Fruit fly (Drosophila melanogaster) whole organism, embryonic: ENCODE measurements around the gene TwdlQ.

Source experiments
- Adf1 ChIP-seq: fragments of 200-800 bp; sonication (Bioruptor generic); IDR thresholded peaks from 2 replicates; pipeline ENCODE4 v1.3.6; 2022; ENCODE audit warnings: missing biosample characterization, missing genetic modification characterization
- Awh ChIP-seq: fragments of 200-800 bp; sonication (Bioruptor generic); IDR thresholded peaks from 2 replicates; pipeline ENCODE4, ENCODE4 v1.3.6; 2022; ENCODE audit warnings: missing biosample characterization, missing genetic modification characterization
- CG10543 ChIP-seq: fragments of 200-800 bp; sonication (Bioruptor generic); optimal IDR thresholded peaks from 3 replicates; lab custom pipeline; 2017; ENCODE audit warnings: missing biosample characterization, mild to moderate bottlenecking, missing genetic modification characterization, moderate library complexity
- CG10654 ChIP-seq: fragments of 200-800 bp; sonication (Bioruptor generic); optimal IDR thresholded peaks from 2 replicates; lab custom pipeline; 2016; ENCODE audit warnings: missing biosample characterization, missing genetic modification characterization
- CG12219 ChIP-seq: fragments of 200-800 bp; sonication (Bioruptor generic); optimal IDR thresholded peaks from 3 replicates; lab custom pipeline; 2018; ENCODE audit warnings: missing biosample characterization, mild to moderate bottlenecking, missing genetic modification characterization
- CG13624 ChIP-seq: fragments of 200-800 bp; sonication (Bioruptor generic); optimal IDR thresholded peaks from 2 replicates; lab custom pipeline; 2016; ENCODE audit warnings: missing biosample characterization, missing genetic modification characterization
- CG14050 ChIP-seq: fragments of 200-800 bp; sonication (Bioruptor generic); IDR thresholded peaks from 3 replicates; pipeline ENCODE4 v1.3.6; 2022; ENCODE audit warnings: missing biosample characterization, missing genetic modification characterization
- CG16863 ChIP-seq: fragments of 200-800 bp; sonication (Bioruptor generic); optimal IDR thresholded peaks from 3 replicates; lab custom pipeline; 2016; ENCODE audit warnings: missing biosample characterization, missing genetic modification characterization
- CG17359 ChIP-seq: fragments of 200-800 bp; sonication (Bioruptor generic); optimal IDR thresholded peaks from 3 replicates; lab custom pipeline; 2018; ENCODE audit warnings: missing biosample characterization, mild to moderate bottlenecking, missing genetic modification characterization, moderate library complexity
- CG17829 ChIP-seq: fragments of 200-800 bp; optimal IDR thresholded peaks from 2 replicates; lab custom pipeline; 2019; ENCODE audit warnings: missing biosample characterization, mild to moderate bottlenecking, missing genetic modification characterization, moderate library complexity
- CG1832 ChIP-seq: fragments of 200-800 bp; sonication (Bioruptor generic); optimal IDR thresholded peaks from 2 replicates; lab custom pipeline; 2017; ENCODE audit warnings: missing biosample characterization, mild to moderate bottlenecking, missing genetic modification characterization, inconsistent platforms
- CG2129 ChIP-seq: fragments of 200-800 bp; sonication (Bioruptor generic); IDR thresholded peaks from 2 replicates; pipeline ENCODE4 v1.3.6; 2022; ENCODE audit warnings: missing biosample characterization, missing genetic modification characterization; ENCODE audit not compliant: partially characterized antibody
- CG3163 ChIP-seq: fragments of 200-800 bp; sonication (Bioruptor generic); optimal IDR thresholded peaks from 3 replicates; lab custom pipeline; 2016; ENCODE audit warnings: missing biosample characterization, missing genetic modification characterization
- CG3847 ChIP-seq: fragments of 200-800 bp; sonication (Bioruptor generic); IDR thresholded peaks from 2 replicates; pipeline ENCODE4 v1.3.6; 2022; ENCODE audit warnings: missing biosample characterization, missing genetic modification characterization
- CG4328 ChIP-seq: fragments of 200-800 bp; sonication (Bioruptor generic); optimal IDR thresholded peaks from 3 replicates; lab custom pipeline; 2017; ENCODE audit warnings: missing biosample characterization, missing genetic modification reagents, missing genetic modification characterization
- CG7987 ChIP-seq: fragments of 200-800 bp; sonication (Bioruptor generic); optimal IDR thresholded peaks from 2 replicates; lab custom pipeline; 2018; ENCODE audit warnings: missing biosample characterization, mild to moderate bottlenecking, missing genetic modification characterization, moderate library complexity
- CG8765 ChIP-seq: fragments of 200-800 bp; sonication (Bioruptor generic); IDR thresholded peaks from 2 replicates; pipeline ENCODE4 v1.3.6; 2022; ENCODE audit warnings: missing biosample characterization, missing genetic modification characterization
- Deaf1 ChIP-seq: fragments of 200-800 bp; optimal IDR thresholded peaks from 3 replicates; lab custom pipeline; 2019; ENCODE audit warnings: missing biosample characterization, mild to moderate bottlenecking, missing genetic modification characterization, moderate library complexity
- Dp ChIP-seq: fragments of 200-800 bp; sonication (Bioruptor generic); optimal IDR thresholded peaks from 2 replicates; lab custom pipeline; 2018; ENCODE audit warnings: missing biosample characterization, mild to moderate bottlenecking, missing genetic modification characterization, moderate library complexity
- Ets97D ChIP-seq: fragments of 200-800 bp; sonication (Bioruptor generic); optimal IDR thresholded peaks from 3 replicates; lab custom pipeline; 2016; ENCODE audit warnings: missing biosample characterization, missing genetic modification characterization
- Gsc ChIP-seq: fragments of 200-800 bp; sonication (Bioruptor generic); IDR thresholded peaks from 2 replicates; pipeline ENCODE4 v1.3.6; 2022; ENCODE audit warnings: missing biosample characterization, missing genetic modification characterization
- HmgD ChIP-seq: fragments of 200-800 bp; sonication (Bioruptor generic); optimal IDR thresholded peaks from 3 replicates; lab custom pipeline; 2016; ENCODE audit warnings: missing biosample characterization, missing genetic modification characterization
- Hr3 ChIP-seq: fragments of 200-800 bp; sonication (Bioruptor generic); optimal IDR thresholded peaks from 3 replicates; lab custom pipeline; 2016; ENCODE audit warnings: missing biosample characterization, missing genetic modification characterization
- MBD-R2 ChIP-seq: fragments of 200-800 bp; sonication (Bioruptor generic); IDR thresholded peaks from 2 replicates; pipeline ENCODE4 v1.3.6; 2022; ENCODE audit warnings: missing biosample characterization, missing genetic modification characterization
- Med ChIP-seq: fragments of 200-800 bp; sonication (Bioruptor generic); peaks from one replicate; lab custom pipeline; 2016; ENCODE audit warnings: missing biosample characterization, missing genetic modification characterization, mild to moderate bottlenecking, inconsistent platforms, moderate library complexity
- NK7.1 ChIP-seq: fragments of 200-800 bp; sonication (Bioruptor generic); optimal IDR thresholded peaks from 3 replicates; lab custom pipeline; 2016; ENCODE audit warnings: missing biosample characterization, missing genetic modification characterization
- Optix ChIP-seq: fragments of 200-800 bp; sonication (Bioruptor generic); IDR thresholded peaks from 3 replicates; pipeline ENCODE4 v1.3.6; 2022; ENCODE audit warnings: missing biosample characterization, missing genetic modification characterization
- Rfx ChIP-seq: fragments of 200-800 bp; sonication (Bioruptor generic); IDR thresholded peaks from 2 replicates; pipeline ENCODE4 v1.3.6; 2022; ENCODE audit warnings: missing biosample characterization, missing genetic modification characterization
- Spps ChIP-seq: fragments of 200-800 bp; sonication (Bioruptor generic); optimal IDR thresholded peaks from 2 replicates; lab custom pipeline; 2018; ENCODE audit warnings: missing biosample characterization, mild to moderate bottlenecking, missing genetic modification characterization
- TFAM ChIP-seq: fragments of 200-800 bp; sonication (Bioruptor generic); optimal IDR thresholded peaks from 2 replicates; lab custom pipeline; 2017; ENCODE audit warnings: missing biosample characterization, missing genetic modification characterization, inconsistent platforms
- Vsx1 ChIP-seq: fragments of 200-800 bp; sonication (Bioruptor generic); optimal IDR thresholded peaks from 2 replicates; lab custom pipeline; 2017; ENCODE audit warnings: missing biosample characterization, mild to moderate bottlenecking, missing genetic modification characterization, missing genetic modification reagents
- ab ChIP-seq: fragments of 200-800 bp; sonication (Bioruptor generic); optimal IDR thresholded peaks from 2 replicates; lab custom pipeline; 2016; ENCODE audit warnings: missing biosample characterization, missing genetic modification characterization
- bab2 ChIP-seq: fragments of 200-800 bp; sonication (Bioruptor generic); optimal IDR thresholded peaks from 2 replicates; lab custom pipeline; 2016; ENCODE audit warnings: missing biosample characterization, missing genetic modification characterization
- cg ChIP-seq: fragments of 200-800 bp; sonication (Bioruptor generic); optimal IDR thresholded peaks from 3 replicates; lab custom pipeline; 2019; ENCODE audit warnings: missing biosample characterization, mild to moderate bottlenecking, missing genetic modification characterization, moderate library complexity
- crc ChIP-seq: fragments of 200-800 bp; sonication (Bioruptor generic); optimal IDR thresholded peaks from 2 replicates; lab custom pipeline; 2016; ENCODE audit warnings: missing biosample characterization, missing genetic modification characterization
- crol ChIP-seq: fragments of 200-800 bp; sonication (Bioruptor generic); IDR thresholded peaks from 2 replicates; pipeline ENCODE4 v1.3.6; 2022; ENCODE audit warnings: missing biosample characterization, missing genetic modification characterization
- da ChIP-seq: fragments of 200-800 bp; sonication (Bioruptor generic); optimal IDR thresholded peaks from 2 replicates; lab custom pipeline; 2016; ENCODE audit warnings: missing biosample characterization, missing genetic modification characterization
- disco-r ChIP-seq: fragments of 200-800 bp; sonication (Bioruptor generic); optimal IDR thresholded peaks from 2 replicates; lab custom pipeline; 2016; ENCODE audit warnings: missing biosample characterization, missing genetic modification characterization
- emc ChIP-seq: fragments of 200-800 bp; sonication (Bioruptor generic); optimal IDR thresholded peaks from 2 replicates; lab custom pipeline; 2016; ENCODE audit warnings: missing biosample characterization, missing genetic modification characterization
- fd102C ChIP-seq: fragments of 200-800 bp; sonication (Bioruptor generic); optimal IDR thresholded peaks from 2 replicates; lab custom pipeline; 2018; ENCODE audit warnings: missing biosample characterization, mild to moderate bottlenecking, missing genetic modification characterization, moderate library complexity
- gcm2 ChIP-seq: fragments of 200-800 bp; sonication (Bioruptor generic); optimal IDR thresholded peaks from 2 replicates; lab custom pipeline; 2016; ENCODE audit warnings: missing biosample characterization, missing genetic modification characterization
- gro ChIP-seq: fragments of 200-800 bp; sonication (Bioruptor generic); optimal IDR thresholded peaks from 2 replicates; lab custom pipeline; 2016; ENCODE audit warnings: missing biosample characterization, missing genetic modification characterization
- jigr1 ChIP-seq: fragments of 200-800 bp; sonication (Bioruptor generic); IDR thresholded peaks from 3 replicates; pipeline ENCODE4 v1.3.6; 2022; ENCODE audit warnings: missing biosample characterization, missing genetic modification characterization
- lbe ChIP-seq: fragments of 200-800 bp; sonication (Bioruptor generic); optimal IDR thresholded peaks from 2 replicates; lab custom pipeline; 2016; ENCODE audit warnings: missing biosample characterization, mild to moderate bottlenecking, missing genetic modification characterization
- lmd ChIP-seq: fragments of 200-800 bp; sonication (Bioruptor generic); IDR thresholded peaks from 2 replicates; pipeline ENCODE4 v1.3.6; 2022; ENCODE audit warnings: missing biosample characterization, missing genetic modification characterization
- mam ChIP-seq: fragments of 200-800 bp; sonication (Bioruptor generic); optimal IDR thresholded peaks from 3 replicates; lab custom pipeline; 2016; ENCODE audit warnings: missing biosample characterization, missing genetic modification characterization
- mld ChIP-seq: fragments of 200-800 bp; sonication (Bioruptor generic); IDR thresholded peaks from 3 replicates; pipeline ENCODE4 v1.3.6; 2022; ENCODE audit warnings: missing biosample characterization, missing genetic modification characterization; ENCODE audit not compliant: partially characterized antibody
- pfk ChIP-seq: fragments of 200-800 bp; sonication (Bioruptor generic); optimal IDR thresholded peaks from 2 replicates; lab custom pipeline; 2018; ENCODE audit warnings: missing biosample characterization, mild to moderate bottlenecking, missing genetic modification characterization, moderate library complexity
- pita ChIP-seq: fragments of 200-800 bp; sonication (Bioruptor generic); optimal IDR thresholded peaks from 2 replicates; lab custom pipeline; 2017; ENCODE audit warnings: missing biosample characterization, mild to moderate bottlenecking, missing genetic modification characterization
- pzg ChIP-seq: fragments of 200-800 bp; sonication (Bioruptor generic); optimal IDR thresholded peaks from 3 replicates; lab custom pipeline; 2018; ENCODE audit warnings: missing biosample characterization, mild to moderate bottlenecking, missing genetic modification characterization, moderate library complexity
- slp2 ChIP-seq: fragments of 200-800 bp; sonication (Bioruptor generic); optimal IDR thresholded peaks from 2 replicates; lab custom pipeline; 2016; ENCODE audit warnings: missing biosample characterization, missing genetic modification characterization
- stc ChIP-seq: fragments of 200-800 bp; sonication (Bioruptor generic); IDR thresholded peaks from 2 replicates; pipeline ENCODE4 v1.3.6; 2022; ENCODE audit warnings: missing biosample characterization, missing genetic modification characterization

TwdlQ gene

dm6 chr3R:26717864-26718263, 24.5 kb upstream of the TwdlQ start, which contains the start of gene Yif1 (continued):
- no peak for TF ChIP-seq crc
- no peak for TF ChIP-seq Ets97D
- peak; percentile 2 for TF ChIP-seq pzg (GFP tag; lab: Kevin White, UChicago)
- no peak for TF ChIP-seq CG7987 (GFP tag; lab: Kevin White, UChicago)
- no peak for TF ChIP-seq CG16863 (GFP tag; lab: Kevin White, UChicago)
- TF ChIP-seq CG17359, result no peak
- no peak for TF ChIP-seq Adf1 (GFP tag; lab: Robert Waterston, UW)
- TF ChIP-seq Rfx (GFP tag; lab: Robert Waterston, UW), result peak; percentile 6; the same call in 1 of the 2 replicates
- TF ChIP-seq MBD-R2, result peak; percentile 16; the same call in 1 of the 2 replicates
- no peak for TF ChIP-seq pita
- no peak for TF ChIP-seq slp2 (GFP tag; lab: Kevin White, UChicago)
- TF ChIP-seq Gsc, result no peak
- TF ChIP-seq bab2 (GFP tag; lab: Kevin White, UChicago), result no peak

- TF ChIP-seq fd102C (GFP tag; lab: Kevin White, UChicago) (no peak), crol (no peak), jigr1 (GFP tag; lab: Robert Waterston, UW) (no peak), pfk (no peak), TFAM (GFP tag; lab: Kevin White, UChicago) (no peak), CG10543 (GFP tag; lab: Kevin White, UChicago) (no peak), CG10654 (GFP tag; lab: Kevin White, UChicago) (no peak), da (GFP tag; lab: Kevin White, UChicago) (no peak), CG1832 (GFP tag; lab: Kevin White, UChicago) (no peak), disco-r (GFP tag; lab: Kevin White, UChicago) (no peak), Spps (tag; lab: Kevin White, UChicago) (no peak), CG2129 (no peak), CG17359 (no peak), Dp (peak; percentile 78), mam (GFP tag; lab: Kevin White, UChicago) (peak; percentile 15), Optix (GFP tag; lab: Robert Waterston, UW) (no peak), Vsx1 (GFP tag; lab: Kevin White, UChicago) (no peak), emc (GFP tag; lab: Kevin White, UChicago) (no peak), lmd (GFP tag; lab: Robert Waterston, UW) (no peak), NK7.1 (no peak), CG3847 (peak; percentile 79), stc (GFP tag; lab: Robert Waterston, UW) (no peak), Awh (GFP tag; lab: Robert Waterston, UW) (no peak), CG13624 (GFP tag; lab: Kevin White, UChicago) (no peak), gcm2 (no peak), Hr3 (GFP tag; lab: Kevin White, UChicago) (peak; percentile 14), CG8765 (no peak), Deaf1 (tag; lab: Kevin White, UChicago) (no peak), CG17829 (tag; lab: Kevin White, UChicago) (no peak), CG3163 (GFP tag; lab: Kevin White, UChicago) (no peak), gro (GFP tag; lab: Kevin White, UChicago) (no peak), mld (no peak), HmgD (GFP tag; lab: Kevin White, UChicago) (no peak), ab (no peak), CG4328 (GFP tag; lab: Kevin White, UChicago) (no peak), cg (GFP tag; lab: Kevin White, UChicago) (no peak), lbe (GFP tag; lab: Kevin White, UChicago) (no peak), CG14050 (GFP tag; lab: Robert Waterston, UW) (no peak), CG12219 (no peak), Med (GFP tag; lab: Kevin White, UChicago) (peak; percentile 72)
Observed at dm6 chr3R:26717295-26717694, 23.9 kb upstream of the TwdlQ start, which contains the start of gene CG6425. Gene CG6425 (minus strand): TSS chr3R:26717389.
